Worm (Caenorhabditis elegans) whole organism, mixed stage, embryonic: ENCODE measurements around the gene T01B7.9.

Experiments
- M03D4.4 ChIP-seq: sonication (generic microtip); optimal IDR thresholded peaks from 2 replicates; lab custom pipeline; 2017; ENCODE audit warnings: mild to moderate bottlenecking, missing genetic modification characterization, missing compliant biosample characterization
- elt-1 ChIP-seq: sonication (generic microtip); optimal IDR thresholded peaks from 2 replicates; lab custom pipeline; 2017; ENCODE audit warnings: missing genetic modification characterization, mild to moderate bottlenecking, missing compliant biosample characterization, antibody characterized with exemption, moderate library complexity, borderline replicate concordance; ENCODE audit not compliant: insufficient read depth
- elt-3 ChIP-seq: fragments of 150-350 bp; optimal IDR thresholded peaks from 2 replicates; lab custom pipeline; 2014; ENCODE audit warnings: missing biosample characterization, missing genetic modification characterization
- lin-13 ChIP-seq: fragments of 150-350 bp; optimal IDR thresholded peaks from 2 replicates; lab custom pipeline; 2014; ENCODE audit warnings: missing biosample characterization, missing genetic modification characterization
- lsy-2 ChIP-seq: fragments of 150-350 bp; optimal IDR thresholded peaks from 2 replicates; lab custom pipeline; 2014; ENCODE audit warnings: missing biosample characterization, missing genetic modification characterization
- nhr-2 ChIP-seq: fragments of 150-350 bp; optimal IDR thresholded peaks from 2 replicates; lab custom pipeline; 2014; ENCODE audit warnings: missing biosample characterization, missing genetic modification characterization
- pha-4 ChIP-seq: fragments of 150-350 bp; optimal IDR thresholded peaks from 2 replicates; lab custom pipeline; 2018; ENCODE audit warnings: missing biosample characterization, missing genetic modification reagents, missing genetic modification characterization
- unc-62 ChIP-seq: fragments of 150-350 bp; optimal IDR thresholded peaks from 2 replicates; lab custom pipeline; 2014; ENCODE audit warnings: missing biosample characterization, missing genetic modification reagents, missing genetic modification characterization
- ztf-11 ChIP-seq: fragments of 150-350 bp; optimal IDR thresholded peaks from 2 replicates; lab custom pipeline; 2014; ENCODE audit warnings: missing biosample characterization, missing genetic modification characterization

ce11 chrII:8743379-8744173, 17.0 kb upstream of the T01B7.9 start, which contains the start of gene mak-1:
- TF ChIP-seq M03D4.4 (tag; lab: Kevin White, UChicago): no peak
- no peak for TF ChIP-seq lsy-2
- no peak for TF ChIP-seq nhr-2
- TF ChIP-seq pha-4 (tag; lab: Kevin White, UChicago): no peak
- no peak for TF ChIP-seq elt-1 (tag; lab: Kevin White, UChicago)
- no peak for TF ChIP-seq elt-3 (tag; lab: Kevin White, UChicago)
- no peak for TF ChIP-seq ztf-11
- no peak for TF ChIP-seq lin-13 (tag; lab: Kevin White, UChicago)
- no peak for TF ChIP-seq unc-62 (GFP tag; lab: Kevin White, UChicago)
